Fruit fly (Drosophila melanogaster) whole organism, pupa: ENCODE measurements around the gene MICAL-like.

Experiments used
- CG13204 ChIP-seq: fragments of 200-800 bp; sonication (Bioruptor generic); optimal IDR thresholded peaks from 2 replicates; lab custom pipeline; 2018; ENCODE audit warnings: missing biosample characterization, mild to moderate bottlenecking, missing genetic modification characterization, moderate library complexity
- CG15710 ChIP-seq: fragments of 200-800 bp; sonication (Bioruptor generic); optimal IDR thresholded peaks from 2 replicates; lab custom pipeline; 2018; ENCODE audit warnings: missing biosample characterization, mild to moderate bottlenecking, missing genetic modification characterization, moderate library complexity
- CG32121 ChIP-seq: fragments of 200-800 bp; sonication (Bioruptor generic); IDR thresholded peaks from 2 replicates; pipeline ENCODE4 v1.3.6; 2022; ENCODE audit warnings: missing biosample characterization, missing genetic modification characterization
- CG34367 ChIP-seq: fragments of 200-800 bp; sonication (Bioruptor generic); optimal IDR thresholded peaks from 2 replicates; lab custom pipeline; 2018; ENCODE audit warnings: missing biosample characterization, mild to moderate bottlenecking, missing genetic modification characterization
- CG8301 ChIP-seq: fragments of 200-800 bp; sonication (Bioruptor generic); optimal IDR thresholded peaks from 2 replicates; lab custom pipeline; 2018; ENCODE audit warnings: missing biosample characterization, mild to moderate bottlenecking, missing genetic modification characterization
- CG9948 ChIP-seq: fragments of 200-800 bp; sonication (Bioruptor generic); optimal IDR thresholded peaks from 2 replicates; lab custom pipeline; 2018; ENCODE audit warnings: missing biosample characterization, mild to moderate bottlenecking, missing genetic modification characterization, moderate library complexity
- EcR ChIP-seq: fragments of 200-800 bp; sonication (Bioruptor generic); optimal IDR thresholded peaks from 3 replicates; lab custom pipeline; 2019; ENCODE audit warnings: missing biosample characterization, missing genetic modification characterization, mild to moderate bottlenecking, moderate library complexity, missing genetic modification reagents
- Ets98B ChIP-seq: fragments of 200-800 bp; sonication (Bioruptor generic); IDR thresholded peaks from 2 replicates; pipeline ENCODE4 v1.3.6; 2022; ENCODE audit warnings: missing biosample characterization, missing genetic modification characterization
- Snoo ChIP-seq: fragments of 200-800 bp; sonication (Bioruptor generic); optimal IDR thresholded peaks from 3 replicates; lab custom pipeline; 2017; ENCODE audit warnings: missing biosample characterization, mild to moderate bottlenecking, missing genetic modification characterization, inconsistent platforms
- rn ChIP-seq: fragments of 200-800 bp; sonication (Bioruptor generic); IDR thresholded peaks from 2 replicates; pipeline ENCODE4 v1.3.6; 2022; ENCODE audit warnings: missing biosample characterization, missing genetic modification characterization

- TF ChIP-seq Snoo: no peak
- TF ChIP-seq Ets98B (GFP tag; lab: Robert Waterston, UW): no peak
- TF ChIP-seq CG9948 (tag; lab: Kevin White, UChicago): no peak
- no peak for TF ChIP-seq rn (GFP tag; lab: Robert Waterston, UW)
- TF ChIP-seq CG13204 (GFP tag; lab: Kevin White, UChicago): no peak
- TF ChIP-seq EcR: no peak
- no peak for TF ChIP-seq CG15710
- no peak for TF ChIP-seq CG8301 (tag; lab: Kevin White, UChicago)
- TF ChIP-seq CG32121: no peak
- TF ChIP-seq CG34367 (tag; lab: Kevin White, UChicago): no peak
Measured at dm6 chr3L:13026337-13026736, 11.2 kb upstream of the MICAL-like start, which contains the start of gene Zmynd10.
